Fruit fly (Drosophila melanogaster) whole organism, embryonic: ENCODE measurements around the gene Eip75B.

Experiments used
- CG17359 ChIP-seq: fragments of 200-800 bp; sonication (Bioruptor generic); optimal IDR thresholded peaks from 3 replicates; lab custom pipeline; 2018; ENCODE audit warnings: missing biosample characterization, mild to moderate bottlenecking, missing genetic modification characterization, moderate library complexity
- CG8281 ChIP-seq: fragments of 200-800 bp; sonication (Bioruptor generic); optimal IDR thresholded peaks from 2 replicates; lab custom pipeline; 2018; ENCODE audit warnings: missing biosample characterization, mild to moderate bottlenecking, missing genetic modification characterization, moderate library complexity
- exex ChIP-seq: fragments of 200-800 bp; sonication (Bioruptor generic); optimal IDR thresholded peaks from 4 replicates; lab custom pipeline; 2018; ENCODE audit warnings: missing biosample characterization, mild to moderate bottlenecking, missing genetic modification characterization, moderate library complexity
- grn ChIP-seq: fragments of 200-800 bp; sonication (Bioruptor generic); optimal IDR thresholded peaks from 3 replicates; lab custom pipeline; 2017; ENCODE audit warnings: missing biosample characterization, missing genetic modification characterization
- lab ChIP-seq: fragments of 200-800 bp; sonication (Bioruptor generic); optimal IDR thresholded peaks from 3 replicates; lab custom pipeline; 2017; ENCODE audit warnings: missing biosample characterization, missing genetic modification characterization, mild to moderate bottlenecking, moderate library complexity, missing genetic modification reagents
- sens ChIP-seq: fragments of 200-800 bp; sonication (Bioruptor generic); peaks from one replicate; lab custom pipeline; 2016; ENCODE audit warnings: missing biosample characterization, missing genetic modification characterization
- trh ChIP-seq: fragments of 200-800 bp; sonication (Bioruptor generic); optimal IDR thresholded peaks from 2 replicates; lab custom pipeline; 2016; ENCODE audit warnings: missing biosample characterization, missing genetic modification characterization

Eip75B gene

dm6 chr3L:17902186-17902585 is 162.3 kb downstream of the Eip75B start:
- TF ChIP-seq exex: peak; percentile 90
- no peak for TF ChIP-seq CG8281 (tag; lab: Kevin White, UChicago)
- TF ChIP-seq trh (GFP tag; lab: Kevin White, UChicago): no peak
- no peak for TF ChIP-seq CG17359
- TF ChIP-seq lab (GFP tag; lab: Kevin White, UChicago): peak; percentile 11
- peak; percentile 18 for TF ChIP-seq sens
- peak; percentile 63 for TF ChIP-seq grn (GFP tag; lab: Kevin White, UChicago)
- TF ChIP-seq, all 482 proteins: peak for 4
